Worm (Caenorhabditis elegans): ENCODE results near the gene F14F8.8.
A peak's percentile ranks its signal among the peaks of the same experiment; 100 is the strongest.

Gene F14F8.8

DNA sequence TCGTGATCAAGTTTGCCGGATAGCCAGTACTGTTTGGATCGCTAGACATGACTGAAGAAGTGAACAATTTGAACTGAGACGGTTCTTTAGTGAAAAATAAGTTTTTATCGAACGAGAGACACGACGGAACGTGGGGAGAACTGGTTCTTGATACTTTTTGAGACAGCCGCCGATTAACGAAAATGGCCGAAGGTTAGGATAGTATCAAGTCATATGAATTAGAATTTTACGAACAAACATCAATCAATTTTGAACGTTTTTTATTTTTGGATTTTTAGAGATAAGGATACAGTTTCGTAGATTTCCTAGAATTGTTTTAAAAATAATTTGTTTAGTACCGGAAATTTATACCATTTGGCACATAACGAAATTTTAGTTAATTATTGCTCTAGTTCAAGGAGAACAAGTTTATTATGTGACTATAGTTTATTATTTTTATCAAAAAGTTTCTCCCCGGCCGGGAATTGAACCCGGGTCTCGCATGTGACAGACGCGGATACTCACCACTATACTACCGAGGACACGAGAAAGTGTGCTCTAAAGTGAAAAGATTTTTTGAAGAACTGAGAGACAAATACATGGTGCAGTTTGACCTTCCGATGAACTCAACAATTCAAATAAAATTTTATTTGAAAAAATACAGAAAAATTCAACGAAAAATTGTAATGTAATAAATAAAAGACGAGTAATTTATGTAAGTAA is 23.6 kb downstream of the F14F8.8 start, which contains the start of gene W06G6.20 (continued):
- TF ChIP-seq ceh-28 (tag; optimal IDR thresholded peaks at IDR 0.05), result no peak
- TF ChIP-seq ces-1 (GFP tag; optimal IDR thresholded peaks at IDR 0.05), result no peak
- TF ChIP-seq Y75B8A.6 (GFP tag; IDR thresholded peaks at IDR 0.05), result no peak
- no peak for TF ChIP-seq ama-1 (optimal IDR thresholded peaks at IDR 0.05)
- no peak for TF ChIP-seq unc-39 (tag; optimal IDR thresholded peaks at IDR 0.05)
- TF ChIP-seq pha-4 (GFP tag; IDR thresholded peaks at IDR 0.05), result peak; percentile 46; the same call in 1 of the 2 replicates
- no peak for TF ChIP-seq pha-4 (tag; optimal IDR thresholded peaks at IDR 0.05)
- no peak for TF ChIP-seq daf-8 (GFP tag; IDR thresholded peaks at IDR 0.05)
- TF ChIP-seq ceh-82 (tag; optimal IDR thresholded peaks at IDR 0.05), result no peak
- 0 out of 2 replicates have a peak, but pooled peaks have one; percentile 10 for TF ChIP-seq Y48G9A.11 (GFP tag; IDR thresholded peaks at IDR 0.05)
- no peak for TF ChIP-seq D1046.2 (GFP tag; IDR thresholded peaks at IDR 0.05)
- TF ChIP-seq madf-9 (GFP tag; conservative IDR thresholded peaks at IDR 0.05), result 0 out of 2 replicates have a peak, but pooled peaks have one; percentile 32
- no peak for TF ChIP-seq F10B5.3 (tag; optimal IDR thresholded peaks at IDR 0.05)
- peak; percentile 62 for TF ChIP-seq snpc-1.2 (GFP tag; IDR thresholded peaks at IDR 0.05)
- no peak for TF ChIP-seq zag-1 (tag; optimal IDR thresholded peaks at IDR 0.05)
- TF ChIP-seq fkh-10 (GFP tag; optimal IDR thresholded peaks at IDR 0.05), result no peak
- peak in 1 of 2 experiments; percentile 63 for TF ChIP-seq daf-16 (GFP tag; optimal IDR thresholded peaks at IDR 0.05)
- TF ChIP-seq daf-16 (tag; optimal IDR thresholded peaks at IDR 0.05), result peak; percentile 31
- TF ChIP-seq F37D6.2 (tag; optimal IDR thresholded peaks at IDR 0.05), result no peak
- peak; percentile 74 for TF ChIP-seq hlh-30 (tag; optimal IDR thresholded peaks at IDR 0.05; ENCODE audit: insufficient read depth)
- peak; percentile 54 for TF ChIP-seq lin-38 (GFP tag; IDR thresholded peaks at IDR 0.05)
- TF ChIP-seq F44E2.7 (GFP tag; IDR thresholded peaks at IDR 0.05), result no peak
- 0 out of 4 replicates have a peak, but pooled peaks have one; percentile 7 to 9 for TF ChIP-seq madf-5 (GFP tag; IDR thresholded peaks at IDR 0.05)

DNA sequence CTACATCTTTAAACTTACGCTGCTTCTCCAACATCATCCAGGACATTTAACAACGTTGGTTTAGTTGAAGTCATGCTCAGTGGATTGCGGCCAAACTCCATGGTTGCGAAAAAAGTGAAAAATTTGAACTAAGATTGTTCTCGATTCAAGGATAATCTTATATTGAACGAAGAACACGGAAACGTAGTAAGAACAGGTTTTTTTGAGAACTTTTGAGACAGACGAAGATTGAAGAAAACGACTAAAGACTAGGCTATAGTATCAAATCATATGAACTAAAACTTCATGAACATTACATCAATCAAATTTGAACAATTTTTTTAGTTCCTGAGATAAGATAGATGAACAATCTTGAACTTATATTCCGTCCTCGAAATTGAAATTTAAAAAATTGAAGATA is 25.0 kb downstream of the F14F8.8 start, which contains the start of gene W06G6.10:
W06G6.10 (minus strand) TSS at position 101 of the 400 bp plus-strand sequence.
- TF ChIP-seq lin-1 (GFP tag; IDR thresholded peaks at IDR 0.05) (no peak), T20F7.1 (GFP tag; optimal IDR thresholded peaks at IDR 0.05) (no peak), tra-1 (GFP tag; IDR thresholded peaks at IDR 0.05) (no peak)

DNA sequence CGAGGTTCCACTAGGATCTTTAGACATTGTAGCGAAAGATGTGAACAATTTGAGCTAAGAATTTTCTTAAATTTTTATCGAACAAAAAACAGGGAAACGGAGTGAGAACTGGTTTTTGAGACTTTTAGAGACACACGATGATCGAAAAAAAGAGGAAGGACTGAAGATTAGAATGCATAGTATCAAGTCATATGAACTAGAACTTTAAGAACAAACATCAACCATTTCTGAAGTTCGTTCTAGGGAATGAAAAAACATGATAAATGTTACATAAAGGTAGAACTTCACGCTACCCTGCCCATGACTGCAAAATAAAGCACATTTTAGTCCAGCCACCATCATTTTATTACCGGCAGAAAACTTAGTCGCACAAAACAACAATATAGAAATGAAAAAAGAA is 25.7 kb downstream of the F14F8.8 start, which contains the start of gene W06G6.9:
W06G6.9 (minus strand) TSS at position 101 of the 400 bp plus-strand sequence.
- TF ChIP-seq R02D3.7 (tag; optimal IDR thresholded peaks at IDR 0.05) (no peak), pha-4 (GFP tag; IDR thresholded peaks at IDR 0.05) (no peak), pha-4 (tag; optimal IDR thresholded peaks at IDR 0.05) (no peak), attf-4 (tag; optimal IDR thresholded peaks at IDR 0.05) (no peak), lin-15B (tag; optimal IDR thresholded peaks at IDR 0.05) (no peak), mxl-2 (GFP tag; conservative IDR thresholded peaks at IDR 0.05) (no peak), hlh-30 (tag; optimal IDR thresholded peaks at IDR 0.05; ENCODE audit: insufficient read depth) (no peak)

DNA sequence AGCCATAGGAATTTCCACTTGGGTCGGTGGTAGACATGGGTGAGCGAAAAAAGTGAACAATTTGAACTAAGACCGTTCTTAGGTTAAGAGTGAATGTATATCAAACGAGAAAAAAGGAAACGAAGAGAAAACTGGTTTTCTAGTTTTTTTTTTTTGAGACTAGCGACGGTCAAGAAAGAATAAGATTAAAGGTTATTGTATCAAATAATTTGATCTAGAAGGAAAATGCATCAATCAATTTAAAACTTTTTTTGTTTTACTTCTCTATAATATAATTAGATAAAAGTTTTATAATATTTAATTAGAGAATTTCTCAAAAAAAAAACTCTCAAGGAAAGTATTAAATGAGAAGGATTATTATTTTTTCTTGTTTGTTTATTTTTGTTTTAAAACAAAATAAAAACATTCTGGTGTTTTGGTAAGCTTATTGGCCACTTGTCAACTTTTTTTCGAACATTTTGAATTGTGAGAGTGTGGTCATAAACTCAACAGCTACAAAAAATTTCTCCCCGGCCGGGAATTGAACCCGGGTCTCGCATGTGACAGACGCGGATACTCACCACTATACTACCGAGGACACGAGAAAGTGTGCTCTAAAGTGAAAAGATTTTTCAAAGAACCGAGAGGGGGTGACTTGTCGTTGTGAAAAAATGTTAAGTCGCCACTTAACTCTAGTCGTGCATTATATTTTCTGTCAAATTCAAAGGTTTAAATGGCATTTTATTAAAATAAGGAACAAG is 26.7 kb downstream of the F14F8.8 start, which contains the start of gene W06G6.17:
W06G6.17 (minus strand) TSS at position 51 of the 740 bp plus-strand sequence.
- TF ChIP-seq ceh-32 (tag; optimal IDR thresholded peaks at IDR 0.05; ENCODE audit: poor library complexity) (no peak), Y48G9A.11 (GFP tag; IDR thresholded peaks at IDR 0.05) (0 out of 2 replicates have a peak, but pooled peaks have one; percentile 23), lim-7 (GFP tag; IDR thresholded peaks at IDR 0.05) (0 out of 2 replicates have a peak, but pooled peaks have one; percentile 22), F26F4.8 (GFP tag; conservative IDR thresholded peaks at IDR 0.05) (0 out of 2 replicates have a peak, but pooled peaks have one; percentile 38), hlh-30 (tag; optimal IDR thresholded peaks at IDR 0.05; ENCODE audit: insufficient read depth) (peak; percentile 74), dmd-8 (GFP tag; IDR thresholded peaks at IDR 0.05) (0 out of 2 replicates have a peak, but pooled peaks have one; percentile 30), daf-16 (GFP tag; optimal IDR thresholded peaks at IDR 0.05) (peak in 1 of 2 experiments; percentile 44), daf-16 (tag; optimal IDR thresholded peaks at IDR 0.05) (peak; percentile 44), egl-43 (GFP tag; IDR thresholded peaks at IDR 0.05) (peak; percentile 49; the same call in 1 of the 2 replicates), duxl-1 (tag; optimal IDR thresholded peaks at IDR 0.05; ENCODE audit: poor library complexity) (peak; percentile 53), madf-5 (GFP tag; IDR thresholded peaks at IDR 0.05) (0 out of 4 replicates have a peak, but pooled peaks of 1 of the 2 experiments have one; percentile 49), nhr-111 (GFP tag; optimal IDR thresholded peaks at IDR 0.05) (no peak), dmd-6 (GFP tag; IDR thresholded peaks at IDR 0.05) (peak; percentile 28; the same call in 1 of the 2 replicates), ztf-7 (tag; optimal IDR thresholded peaks at IDR 0.05) (no peak), skn-1 (tag; optimal IDR thresholded peaks at IDR 0.05) (no peak)

All from whole organism, L4 larva.